Fruit fly (Drosophila melanogaster): ENCODE results near the gene His3.3B.

The His3.3B gene

DNA sequence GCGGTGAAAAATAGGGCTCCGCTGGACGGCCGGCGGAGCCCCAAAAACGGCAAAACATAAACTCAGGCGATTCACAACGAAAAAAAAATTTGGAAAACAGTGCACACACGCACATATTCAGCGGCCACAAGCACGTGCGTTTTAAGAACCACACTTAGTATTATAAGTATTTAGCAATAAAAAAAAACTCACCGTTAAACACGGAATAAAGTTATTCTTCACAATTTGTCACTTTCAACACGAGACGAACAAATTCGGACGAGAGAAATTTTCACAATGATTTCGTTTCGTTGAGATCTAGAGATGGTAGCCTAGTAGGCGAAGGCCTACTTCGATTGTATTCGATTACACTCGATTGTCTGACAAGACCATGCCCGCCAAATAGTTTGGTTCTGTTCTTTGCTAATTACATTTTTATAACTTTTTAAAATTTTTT lies at the start of gene His3.3B:
Gene His3.3B (minus strand): TSS at position 282 of the 436 bp plus-strand sequence.
- TF ChIP-seq svp (GFP tag) (peak; percentile 60), vri (GFP tag; optimal IDR thresholded peaks at IDR 0.05) (peak; percentile 33), dsx (GFP tag; optimal IDR thresholded peaks at IDR 0.05; ENCODE audit: poor library complexity, severe bottlenecking) (no peak), topi (GFP tag; optimal IDR thresholded peaks at IDR 0.05) (peak; percentile 31), Sox102F (GFP tag; optimal IDR thresholded peaks at IDR 0.05) (peak; percentile 32), esn (GFP tag; optimal IDR thresholded peaks at IDR 0.05) (peak; percentile 11), Sox14 (GFP tag; optimal IDR thresholded peaks at IDR 0.05) (peak; percentile 15), CG8632 (GFP tag; optimal IDR thresholded peaks at IDR 0.05) (peak; percentile 2), Eip78C (GFP tag) (peak; percentile 64), Met (GFP tag; optimal IDR thresholded peaks at IDR 0.05) (no peak), fd85E (GFP tag; optimal IDR thresholded peaks at IDR 0.05) (peak; percentile 3), Lpt (GFP tag; optimal IDR thresholded peaks at IDR 0.05) (no peak), CG6854 (GFP tag; optimal IDR thresholded peaks at IDR 0.05) (peak; percentile 15), CG11294 (GFP tag; IDR thresholded peaks at IDR 0.05) (no peak), Eip93F (GFP tag; optimal IDR thresholded peaks at IDR 0.05) (peak; percentile 2), CG10631 (GFP tag; optimal IDR thresholded peaks at IDR 0.05) (no peak), CG10669 (GFP tag; optimal IDR thresholded peaks at IDR 0.05) (no peak)

dm6 chrX:9201866-9202681 lies 45.6 kb upstream of the His3.3B start:
- peak; percentile 66 for TF ChIP-seq CG15336 (GFP tag; IDR thresholded peaks at IDR 0.05)
- no peak for TF ChIP-seq CG9139 (GFP tag; optimal IDR thresholded peaks at IDR 0.05)
- TF ChIP-seq CG31627 (GFP tag; optimal IDR thresholded peaks at IDR 0.05) = no peak
- TF ChIP-seq CG8319 (GFP tag; optimal IDR thresholded peaks at IDR 0.05) = no peak
- TF ChIP-seq eg (GFP tag; IDR thresholded peaks at IDR 0.05) = peak; percentile 83
- peak; percentile 63 for TF ChIP-seq Ets96B (tag; optimal IDR thresholded peaks at IDR 0.05)
- peak; percentile 82 for TF ChIP-seq CG11294 (GFP tag; IDR thresholded peaks at IDR 0.05)
- TF ChIP-seq Eip75B (GFP tag; optimal IDR thresholded peaks at IDR 0.05) = no peak
- TF ChIP-seq esn (GFP tag; optimal IDR thresholded peaks at IDR 0.05) = no peak
- TF ChIP-seq CG3032 (tag; optimal IDR thresholded peaks at IDR 0.05) = peak; percentile 48
- TF ChIP-seq CG34406 (GFP tag; optimal IDR thresholded peaks at IDR 0.05) = peak; percentile 37
- TF ChIP-seq CG7368 (GFP tag; optimal IDR thresholded peaks at IDR 0.05) = no peak
- no peak for TF ChIP-seq Ets21C (GFP tag; optimal IDR thresholded peaks at IDR 0.05)
- TF ChIP-seq Met (GFP tag; optimal IDR thresholded peaks at IDR 0.05) = no peak
- peak; percentile 52 for TF ChIP-seq Eip78C (GFP tag)
- no peak for TF ChIP-seq Lpt (GFP tag; optimal IDR thresholded peaks at IDR 0.05)
- TF ChIP-seq achi (GFP tag; optimal IDR thresholded peaks at IDR 0.05) = peak; percentile 47
- TF ChIP-seq CG6808 (GFP tag; optimal IDR thresholded peaks at IDR 0.05) = peak; percentile 18
- TF ChIP-seq Blimp-1 (GFP tag; optimal IDR thresholded peaks at IDR 0.05) = no peak
- peak; percentile 27 for TF ChIP-seq CG16779 (tag; optimal IDR thresholded peaks at IDR 0.05)
- no peak for TF ChIP-seq CG8632 (GFP tag; optimal IDR thresholded peaks at IDR 0.05)
- peak; percentile 16 for TF ChIP-seq acj6 (GFP tag; optimal IDR thresholded peaks at IDR 0.05)
- peak; percentile 20 for TF ChIP-seq spab (GFP tag; optimal IDR thresholded peaks at IDR 0.05)
- no peak for TF ChIP-seq fd85E (GFP tag; optimal IDR thresholded peaks at IDR 0.05)
- TF ChIP-seq CG11902 (GFP tag; optimal IDR thresholded peaks at IDR 0.05) = no peak
- TF ChIP-seq pdm3 (GFP tag; optimal IDR thresholded peaks at IDR 0.05) = peak; percentile 38
- TF ChIP-seq CG8119 (GFP tag; IDR thresholded peaks at IDR 0.05) = peak; percentile 64; the same call in 2 of the 3 replicates
- peak; percentile 44 for TF ChIP-seq CG10669 (GFP tag; optimal IDR thresholded peaks at IDR 0.05)
- peak; percentile 54 for TF ChIP-seq CG4318 (GFP tag; optimal IDR thresholded peaks at IDR 0.05)
- TF ChIP-seq Sox15 (GFP tag; optimal IDR thresholded peaks at IDR 0.05) = no peak
- TF ChIP-seq lz (GFP tag; optimal IDR thresholded peaks at IDR 0.05) = peak; percentile 10
- TF ChIP-seq salr (GFP tag; optimal IDR thresholded peaks at IDR 0.05) = peak; percentile 20 to 48
- TF ChIP-seq net (GFP tag; optimal IDR thresholded peaks at IDR 0.05) = no peak
- peak in 1 of 2 experiments; percentile 10 for TF ChIP-seq ss (GFP tag; optimal IDR thresholded peaks at IDR 0.05)
- peak; percentile 54 for TF ChIP-seq dsx (GFP tag; optimal IDR thresholded peaks at IDR 0.05; ENCODE audit: poor library complexity, severe bottlenecking)
- TF ChIP-seq topi (GFP tag; optimal IDR thresholded peaks at IDR 0.05) = no peak
- TF ChIP-seq CG1621 (tag; optimal IDR thresholded peaks at IDR 0.05) = peak; percentile 54
- peak; percentile 47; the same call in 1 of the 2 replicates for TF ChIP-seq Gug (GFP tag; IDR thresholded peaks at IDR 0.05)
- peak; percentile 2 for TF ChIP-seq OdsH (GFP tag; optimal IDR thresholded peaks at IDR 0.05)
- TF ChIP-seq CG6792 (GFP tag; optimal IDR thresholded peaks at IDR 0.05) = peak; percentile 13
